Fruit fly (Drosophila melanogaster) whole organism, adult: Measurements from ENCODE around the gene Irk2.

Source experiments
- Hr96 ChIP-seq: fragments of 200-800 bp; sonication (Bioruptor generic); optimal IDR thresholded peaks from 2 replicates; lab custom pipeline; 2016; ENCODE audit warnings: missing biosample characterization, missing genetic modification characterization
- kay ChIP-seq: fragments of 200-800 bp; sonication (Bioruptor generic); peaks from one replicate; lab custom pipeline; 2016; ENCODE audit warnings: missing biosample characterization, missing genetic modification characterization, borderline replicate concordance
- ovo ChIP-seq: fragments of 200-800 bp; sonication (Bioruptor generic); optimal IDR thresholded peaks from 2 replicates; lab custom pipeline; 2016; ENCODE audit warnings: missing biosample characterization, missing genetic modification characterization
- tj ChIP-seq: fragments of 200-800 bp; sonication (Bioruptor generic); optimal IDR thresholded peaks from 3 replicates; lab custom pipeline; 2017; ENCODE audit warnings: missing biosample characterization, mild to moderate bottlenecking, missing genetic modification characterization, moderate library complexity

dm6 chr3R:23521483-23521882, 2.2 kb upstream of the Irk2 start, which contains the start of gene CG10177:
- TF ChIP-seq tj (GFP tag; lab: Kevin White, UChicago) (no peak), Hr96 (GFP tag; lab: Kevin White, UChicago) (no peak), kay (GFP tag; lab: Kevin White, UChicago) (no peak), ovo (no peak)
